Worm (Caenorhabditis elegans) whole organism, L3 larva: Measurements from ENCODE around the gene snr-5.
A peak's percentile ranks its signal among the peaks of the same experiment; 100 is the strongest.

Experiments used
- R02D3.7 ChIP-seq: fragments of 150-350 bp; optimal IDR thresholded peaks from 2 replicates; lab custom pipeline; 2014; ENCODE audit warnings: missing biosample characterization, missing genetic modification characterization
- ZK546.5 ChIP-seq: sonication (generic microtip); optimal IDR thresholded peaks from 2 replicates; lab custom pipeline; 2017; ENCODE audit warnings: missing biosample characterization, missing genetic modification characterization
- aly-2 ChIP-seq: fragments of 150-350 bp; optimal IDR thresholded peaks from 2 replicates; lab custom pipeline; 2014; ENCODE audit warnings: missing biosample characterization, missing genetic modification characterization
- ama-1 ChIP-seq: fragments of 150-350 bp; optimal IDR thresholded peaks from 2 replicates; lab custom pipeline; 2018
- ceh-16 ChIP-seq: sonication (generic microtip); optimal IDR thresholded peaks from 2 replicates; lab custom pipeline; 2017; ENCODE audit warnings: missing biosample characterization, missing genetic modification characterization
- ceh-28 ChIP-seq: fragments of 150-350 bp; optimal IDR thresholded peaks from 2 replicates; lab custom pipeline; 2014; ENCODE audit warnings: missing biosample characterization, missing genetic modification reagents, missing genetic modification characterization
- ceh-82 ChIP-seq: fragments of 150-350 bp; optimal IDR thresholded peaks from 2 replicates; lab custom pipeline; 2014; ENCODE audit warnings: missing biosample characterization, missing genetic modification characterization
- ceh-9 ChIP-seq: sonication (generic microtip); optimal IDR thresholded peaks from 2 replicates; lab custom pipeline; 2018; ENCODE audit warnings: missing biosample characterization, missing genetic modification characterization
- daf-12 ChIP-seq: fragments of 150-350 bp; optimal IDR thresholded peaks from 2 replicates; lab custom pipeline; 2014; ENCODE audit warnings: missing biosample characterization, missing genetic modification reagents, missing genetic modification characterization
- egl-5 ChIP-seq: fragments of 150-350 bp; optimal IDR thresholded peaks from 2 replicates; lab custom pipeline; 2017; ENCODE audit warnings: missing biosample characterization, missing genetic modification reagents, missing genetic modification characterization, inconsistent platforms
- elt-1 ChIP-seq: fragments of 150-350 bp; optimal IDR thresholded peaks from 2 replicates; lab custom pipeline; 2014; ENCODE audit warnings: missing biosample characterization, missing genetic modification characterization
- elt-2 ChIP-seq: sonication (generic microtip); optimal IDR thresholded peaks from 2 replicates; lab custom pipeline; 2016; ENCODE audit warnings: missing genetic modification reagents, mild to moderate bottlenecking, missing genetic modification characterization, missing compliant biosample characterization
- fkh-2 ChIP-seq: fragments of 150-350 bp; optimal IDR thresholded peaks from 2 replicates; lab custom pipeline; 2014; ENCODE audit warnings: missing biosample characterization, missing genetic modification reagents, missing genetic modification characterization
- fos-1 ChIP-seq: fragments of 150-350 bp; optimal IDR thresholded peaks from 2 replicates; lab custom pipeline; 2014; ENCODE audit warnings: missing biosample characterization, missing genetic modification characterization
- hmg-11 ChIP-seq: sonication (generic microtip); optimal IDR thresholded peaks from 2 replicates; lab custom pipeline; 2016; ENCODE audit warnings: missing genetic modification characterization, missing compliant biosample characterization
- jun-1 ChIP-seq: fragments of 150-350 bp; optimal IDR thresholded peaks from 2 replicates; lab custom pipeline; 2014; ENCODE audit warnings: missing biosample characterization, missing genetic modification reagents, missing genetic modification characterization
- lin-15B ChIP-seq: fragments of 150-350 bp; optimal IDR thresholded peaks from 2 replicates; lab custom pipeline; 2014; ENCODE audit warnings: missing biosample characterization, missing genetic modification characterization
- lin-39 ChIP-seq: fragments of 150-350 bp; optimal IDR thresholded peaks from 2 replicates; lab custom pipeline; 2018; ENCODE audit warnings: missing biosample characterization, missing genetic modification reagents, missing genetic modification characterization
- nfya-1 ChIP-seq: sonication (generic microtip); optimal IDR thresholded peaks from 2 replicates; lab custom pipeline; 2017; ENCODE audit warnings: missing genetic modification characterization, mild to moderate bottlenecking, missing compliant biosample characterization, antibody characterized with exemption, moderate library complexity; ENCODE audit not compliant: insufficient read depth
- nhr-12 ChIP-seq: fragments of 150-350 bp; optimal IDR thresholded peaks from 2 replicates; lab custom pipeline; 2014; ENCODE audit warnings: missing biosample characterization, missing genetic modification characterization
- nhr-23 ChIP-seq: fragments of 150-350 bp; optimal IDR thresholded peaks from 2 replicates; lab custom pipeline; 2014; ENCODE audit warnings: missing biosample characterization, missing genetic modification reagents, missing genetic modification characterization
- nhr-237 ChIP-seq: fragments of 150-350 bp; optimal IDR thresholded peaks from 2 replicates; lab custom pipeline; 2014; ENCODE audit warnings: missing biosample characterization, missing genetic modification characterization
- nhr-28 ChIP-seq: fragments of 150-350 bp; optimal IDR thresholded peaks from 2 replicates; lab custom pipeline; 2014; ENCODE audit warnings: missing biosample characterization, missing genetic modification characterization
- nhr-43 ChIP-seq: sonication (generic microtip); optimal IDR thresholded peaks from 2 replicates; lab custom pipeline; 2016; ENCODE audit warnings: mild to moderate bottlenecking, missing genetic modification characterization, missing compliant biosample characterization; ENCODE audit not compliant: poor library complexity, severe bottlenecking
- nhr-67 ChIP-seq: fragments of 150-350 bp; optimal IDR thresholded peaks from 2 replicates; lab custom pipeline; 2014; ENCODE audit warnings: missing biosample characterization, missing genetic modification characterization
- nhr-77 ChIP-seq: fragments of 150-350 bp; optimal IDR thresholded peaks from 2 replicates; lab custom pipeline; 2014; ENCODE audit warnings: missing biosample characterization, missing genetic modification characterization
- pha-4 ChIP-seq: fragments of 150-350 bp; optimal IDR thresholded peaks from 2 replicates; lab custom pipeline; 2014; ENCODE audit warnings: missing biosample characterization, missing genetic modification reagents, missing genetic modification characterization
- pqm-1 ChIP-seq: fragments of 150-350 bp; optimal IDR thresholded peaks from 2 replicates; lab custom pipeline; 2017; ENCODE audit warnings: missing biosample characterization, missing genetic modification characterization, inconsistent platforms
- skn-1 ChIP-seq: fragments of 150-350 bp; optimal IDR thresholded peaks from 2 replicates; lab custom pipeline; 2014; ENCODE audit warnings: missing biosample characterization, missing genetic modification characterization
- snpc-4 ChIP-seq: fragments of 150-350 bp; optimal IDR thresholded peaks from 2 replicates; lab custom pipeline; 2014; ENCODE audit warnings: missing biosample characterization, missing genetic modification characterization
- unc-39 ChIP-seq: sonication (generic microtip); optimal IDR thresholded peaks from 4 replicates; lab custom pipeline; 2017; ENCODE audit warnings: missing biosample characterization, missing genetic modification characterization
- unc-62 ChIP-seq: fragments of 150-350 bp; sonication (generic microtip); optimal IDR thresholded peaks from 4 replicates; lab custom pipeline; 2014; ENCODE audit warnings: missing biosample characterization, missing genetic modification reagents, missing genetic modification characterization
- zag-1 ChIP-seq: fragments of 150-350 bp; optimal IDR thresholded peaks from 2 replicates; lab custom pipeline; 2014; ENCODE audit warnings: missing biosample characterization, missing genetic modification characterization
- ztf-11 ChIP-seq: fragments of 150-350 bp; optimal IDR thresholded peaks from 2 replicates; lab custom pipeline; 2014; ENCODE audit warnings: missing biosample characterization, missing genetic modification characterization

Gene snr-5

DNA sequence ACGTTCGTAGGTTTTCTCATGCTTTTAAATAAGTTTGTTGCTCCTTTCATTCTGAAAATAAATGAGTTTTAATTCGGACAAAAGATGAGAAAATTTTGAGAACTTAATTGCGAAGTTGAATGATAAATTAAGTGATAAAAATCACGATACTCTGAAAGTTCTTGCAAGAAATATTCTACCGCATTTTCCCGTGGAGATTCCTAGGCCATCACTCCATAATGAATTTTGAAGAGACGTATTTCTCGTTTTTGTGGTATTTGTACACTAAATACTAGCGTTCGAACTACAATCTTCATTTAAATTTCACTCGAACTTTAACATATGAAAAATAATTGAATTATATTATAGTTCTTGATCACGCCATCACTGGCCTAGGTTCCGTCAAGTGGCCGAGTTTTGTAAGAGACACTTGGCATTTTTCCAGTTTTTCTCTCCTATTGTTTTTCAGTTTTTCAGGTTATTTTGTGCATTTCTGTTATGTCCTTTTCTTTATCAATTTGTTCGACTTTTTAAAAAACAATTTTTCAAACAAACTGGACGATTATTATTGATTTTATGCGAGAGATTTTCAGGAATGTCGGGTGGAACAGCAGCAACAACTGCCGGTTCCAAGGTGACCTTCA lies 3.4 kb upstream of the snr-5 start, which contains the start of the genes coq-5 and ufm-1:
Gene coq-5 (minus strand): TSS at position 51 of the 623 bp plus-strand sequence.
Gene ufm-1 (plus strand): TSS at position 573 of the 623 bp plus-strand sequence.
- TF ChIP-seq nhr-43 (peak; percentile 55), egl-5 (tag; lab: Kevin White, UChicago) (no peak), zag-1 (tag; lab: Kevin White, UChicago) (no peak), ama-1 (lab: Kevin White, UChicago) (no peak), nhr-23 (tag; lab: Kevin White, UChicago) (no peak), daf-12 (tag; lab: Kevin White, UChicago) (no peak), hmg-11 (tag; lab: Kevin White, UChicago) (peak; percentile 8), nhr-28 (tag; lab: Kevin White, UChicago) (no peak), jun-1 (tag; lab: Kevin White, UChicago) (no peak), ceh-82 (tag; lab: Kevin White, UChicago) (no peak), snpc-4 (tag; lab: Kevin White, UChicago) (no peak), elt-2 (tag; lab: Kevin White, UChicago) (peak; percentile 4), unc-39 (tag; lab: Kevin White, UChicago) (no peak), ceh-16 (no peak), nhr-12 (tag; lab: Kevin White, UChicago) (no peak), ceh-9 (tag; lab: Kevin White, UChicago) (no peak), nhr-67 (tag; lab: Kevin White, UChicago) (no peak), ZK546.5 (no peak), lin-15B (tag; lab: Kevin White, UChicago) (peak; percentile 18), fos-1 (no peak), aly-2 (tag; lab: Kevin White, UChicago) (no peak), elt-1 (tag; lab: Kevin White, UChicago) (no peak), nfya-1 (tag; lab: Kevin White, UChicago) (peak; percentile 5), unc-62 (GFP tag; lab: Kevin White, UChicago) (no peak), fkh-2 (tag; lab: Kevin White, UChicago) (no peak), pha-4 (tag; lab: Kevin White, UChicago) (peak; percentile 14), R02D3.7 (tag; lab: Kevin White, UChicago) (no peak)
- TF ChIP-seq, all 47 proteins: peak for 6

DNA sequence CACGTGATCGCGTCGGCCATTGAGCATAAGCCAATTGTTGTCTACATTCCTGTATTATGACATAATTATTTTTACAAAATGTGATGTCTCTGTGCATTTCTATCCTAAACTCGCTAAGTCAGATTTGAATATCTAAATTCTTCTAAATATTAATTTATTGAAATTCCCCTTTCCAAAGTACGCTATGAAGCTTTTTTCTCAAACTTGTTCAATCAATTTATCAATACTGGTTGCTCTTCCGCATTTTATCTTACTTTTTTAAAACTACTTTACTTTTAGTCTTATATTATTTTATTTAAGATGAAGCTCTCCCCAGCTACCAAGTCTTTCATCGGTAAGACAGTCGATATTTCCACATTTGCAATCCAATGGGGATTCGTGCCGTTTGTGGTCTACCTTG lies 2.6 kb upstream of the snr-5 start, which contains the start of gene tomm-7:
Gene tomm-7 (plus strand): TSS at position 301 of the 400 bp plus-strand sequence.
- no peak for TF ChIP-seq daf-12 (tag; lab: Kevin White, UChicago)
- no peak for TF ChIP-seq pha-4 (tag; lab: Kevin White, UChicago)
- TF ChIP-seq nhr-237 (tag; lab: Kevin White, UChicago): no peak
- TF ChIP-seq ZK546.5: no peak
- no peak for TF ChIP-seq R02D3.7 (tag; lab: Kevin White, UChicago)
- TF ChIP-seq fos-1: no peak
- TF ChIP-seq egl-5 (tag; lab: Kevin White, UChicago): no peak
- TF ChIP-seq nhr-77: no peak
- no peak for TF ChIP-seq unc-39 (tag; lab: Kevin White, UChicago)
- TF ChIP-seq skn-1 (tag; lab: Kevin White, UChicago): no peak
- TF ChIP-seq unc-62 (GFP tag; lab: Kevin White, UChicago): no peak
- TF ChIP-seq ceh-28: no peak
- no peak for TF ChIP-seq nhr-43
- no peak for TF ChIP-seq ztf-11
- no peak for TF ChIP-seq elt-2 (tag; lab: Kevin White, UChicago)

- TF ChIP-seq skn-1 (tag; lab: Kevin White, UChicago) (no peak), fkh-2 (tag; lab: Kevin White, UChicago) (no peak), unc-39 (tag; lab: Kevin White, UChicago) (no peak), pha-4 (tag; lab: Kevin White, UChicago) (no peak), elt-2 (tag; lab: Kevin White, UChicago) (peak; percentile 31)
Measured at ce11 chrIII:7860885-7861284, 985 bp upstream of the snr-5 start, which contains the start of gene cuc-1. cuc-1 (minus strand) TSS chrIII:7860985.

- TF ChIP-seq pqm-1 (tag; lab: Kevin White, UChicago) (peak; percentile 37), lin-39 (tag; lab: Kevin White, UChicago) (no peak), nhr-237 (tag; lab: Kevin White, UChicago) (no peak), elt-2 (tag; lab: Kevin White, UChicago) (peak; percentile 57)
- TF ChIP-seq, all 47 proteins: peak for 2
Measured at ce11 chrIII:7865238-7865761, 3.4 kb downstream of the snr-5 start, which contains the start of gene slc-17.3. slc-17.3 (minus strand) TSS chrIII:7865288.
